Worm (Caenorhabditis elegans) whole organism, mixed stage, embryonic: Measurements from ENCODE around the gene hmg-1.2.

Experiments
- M03D4.4 ChIP-seq: sonication (generic microtip); optimal IDR thresholded peaks from 2 replicates; lab custom pipeline; 2017; ENCODE audit warnings: mild to moderate bottlenecking, missing genetic modification characterization, missing compliant biosample characterization
- blmp-1 ChIP-seq: fragments of 150-350 bp; optimal IDR thresholded peaks from 2 replicates; lab custom pipeline; 2014; ENCODE audit warnings: missing biosample characterization, missing genetic modification characterization
- ceh-39 ChIP-seq: fragments of 150-350 bp; optimal IDR thresholded peaks from 2 replicates; lab custom pipeline; 2014; ENCODE audit warnings: missing biosample characterization, missing genetic modification characterization
- ceh-43 ChIP-seq: fragments of 200-800 bp; sonication (Bioruptor generic); optimal IDR thresholded peaks from 2 replicates; lab custom pipeline; 2018; ENCODE audit warnings: mild to moderate bottlenecking, missing genetic modification characterization, moderate library complexity, missing compliant biosample characterization
- ces-1 ChIP-seq: fragments of 150-350 bp; optimal IDR thresholded peaks from 2 replicates; lab custom pipeline; 2014; ENCODE audit warnings: missing biosample characterization, missing genetic modification reagents, missing genetic modification characterization
- cnd-1 ChIP-seq: fragments of 200-800 bp; sonication (Bioruptor generic); optimal IDR thresholded peaks from 2 replicates; lab custom pipeline; 2018; ENCODE audit warnings: mild to moderate bottlenecking, missing genetic modification characterization, missing compliant biosample characterization
- elt-1 ChIP-seq: sonication (generic microtip); optimal IDR thresholded peaks from 2 replicates; lab custom pipeline; 2017; ENCODE audit warnings: missing genetic modification characterization, mild to moderate bottlenecking, missing compliant biosample characterization, antibody characterized with exemption, moderate library complexity, borderline replicate concordance; ENCODE audit not compliant: insufficient read depth
- lin-13 ChIP-seq: fragments of 150-350 bp; optimal IDR thresholded peaks from 2 replicates; lab custom pipeline; 2014; ENCODE audit warnings: missing biosample characterization, missing genetic modification characterization
- lin-32 ChIP-seq: fragments of 200-800 bp; sonication (Bioruptor generic); optimal IDR thresholded peaks from 2 replicates; lab custom pipeline; 2018; ENCODE audit warnings: mild to moderate bottlenecking, missing genetic modification characterization, missing compliant biosample characterization
- lsy-2 ChIP-seq: fragments of 150-350 bp; optimal IDR thresholded peaks from 2 replicates; lab custom pipeline; 2014; ENCODE audit warnings: missing biosample characterization, missing genetic modification characterization
- mab-5 ChIP-seq: fragments of 150-350 bp; optimal IDR thresholded peaks from 2 replicates; lab custom pipeline; 2014; ENCODE audit warnings: missing biosample characterization, missing genetic modification characterization
- mep-1 ChIP-seq: fragments of 150-350 bp; optimal IDR thresholded peaks from 2 replicates; lab custom pipeline; 2017; ENCODE audit warnings: missing biosample characterization, missing genetic modification reagents, missing genetic modification characterization, inconsistent platforms
- mls-2 ChIP-seq: sonication (generic microtip); optimal IDR thresholded peaks from 2 replicates; lab custom pipeline; 2016; ENCODE audit warnings: mild to moderate bottlenecking, missing genetic modification characterization, moderate library complexity, missing compliant biosample characterization
- nhr-2 ChIP-seq: fragments of 150-350 bp; optimal IDR thresholded peaks from 2 replicates; lab custom pipeline; 2014; ENCODE audit warnings: missing biosample characterization, missing genetic modification characterization
- nhr-237 ChIP-seq: fragments of 150-350 bp; optimal IDR thresholded peaks from 2 replicates; lab custom pipeline; 2014; ENCODE audit warnings: missing biosample characterization, missing genetic modification characterization
- nhr-76 ChIP-seq: sonication (generic microtip); optimal IDR thresholded peaks from 2 replicates; lab custom pipeline; 2017; ENCODE audit warnings: missing biosample characterization, missing genetic modification characterization
- sem-2 ChIP-seq: fragments of 200-800 bp; sonication (Bioruptor generic); optimal IDR thresholded peaks from 2 replicates; lab custom pipeline; 2018; ENCODE audit warnings: mild to moderate bottlenecking, missing genetic modification characterization, missing compliant biosample characterization
- sptf-1 ChIP-seq: sonication (generic microtip); optimal IDR thresholded peaks from 2 replicates; lab custom pipeline; 2017; ENCODE audit warnings: mild to moderate bottlenecking, missing genetic modification characterization, moderate library complexity, missing compliant biosample characterization
- tbx-8 ChIP-seq: fragments of 200-800 bp; sonication (Bioruptor generic); optimal IDR thresholded peaks from 2 replicates; lab custom pipeline; 2018; ENCODE audit warnings: mild to moderate bottlenecking, missing genetic modification characterization, moderate library complexity, missing compliant biosample characterization
- unc-62 ChIP-seq: fragments of 150-350 bp; optimal IDR thresholded peaks from 2 replicates; lab custom pipeline; 2014; ENCODE audit warnings: missing biosample characterization, missing genetic modification reagents, missing genetic modification characterization
- zip-8 ChIP-seq: fragments of 150-350 bp; optimal IDR thresholded peaks from 2 replicates; lab custom pipeline; 2014; ENCODE audit warnings: missing biosample characterization, missing genetic modification characterization

Gene hmg-1.2

DNA sequence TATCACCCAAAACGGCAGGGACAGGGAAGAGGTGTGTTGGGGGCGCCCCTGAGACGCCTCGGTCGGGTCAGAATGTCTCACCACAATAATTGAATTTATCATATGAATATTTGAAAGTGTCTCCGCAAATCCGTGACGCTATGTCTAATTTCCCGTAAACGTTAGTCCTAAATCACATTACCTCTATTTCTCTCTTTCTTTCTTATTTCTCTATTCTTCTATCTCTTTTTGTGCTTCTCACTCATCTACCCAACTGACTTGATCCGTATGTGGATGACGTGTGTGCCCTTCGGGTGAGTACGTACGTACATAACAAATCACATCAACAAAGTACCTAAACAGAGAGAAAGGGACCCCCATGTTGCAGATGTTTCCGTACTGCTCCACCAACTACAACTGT, 37.2 kb downstream of the hmg-1.2 start:
- no peak for TF ChIP-seq lin-32 (GFP tag; lab: Kevin White, UChicago)
- no peak for TF ChIP-seq cnd-1 (tag; lab: Kevin White, UChicago)
- peak; percentile 98 for TF ChIP-seq ces-1 (GFP tag; lab: Kevin White, UChicago)

ce11 chrIII:6324139-6324538, 44.0 kb downstream of the hmg-1.2 start, which contains the start of gene C56G2.5:
TSS of gene C56G2.5 (minus strand) at chrIII:6324239.
- no peak for TF ChIP-seq ceh-39 (tag; lab: Kevin White, UChicago)
- TF ChIP-seq ces-1 (GFP tag; lab: Kevin White, UChicago), result no peak
- TF ChIP-seq blmp-1 (tag; lab: Kevin White, UChicago), result no peak
- TF ChIP-seq lsy-2 (tag; lab: Kevin White, UChicago), result no peak
- no peak for TF ChIP-seq sem-2 (GFP tag; lab: Kevin White, UChicago)
- TF ChIP-seq nhr-2, result no peak
- TF ChIP-seq unc-62 (GFP tag; lab: Kevin White, UChicago), result no peak
- no peak for TF ChIP-seq nhr-76 (tag; lab: Kevin White, UChicago)
- TF ChIP-seq mep-1 (tag; lab: Kevin White, UChicago), result no peak
- no peak for TF ChIP-seq lin-32 (GFP tag; lab: Kevin White, UChicago)
- TF ChIP-seq cnd-1 (tag; lab: Kevin White, UChicago), result no peak
- no peak for TF ChIP-seq mab-5
- TF ChIP-seq mls-2, result no peak
- no peak for TF ChIP-seq lin-13 (tag; lab: Kevin White, UChicago)
- TF ChIP-seq tbx-8 (GFP tag; lab: Kevin White, UChicago), result no peak
- no peak for TF ChIP-seq M03D4.4
- no peak for TF ChIP-seq elt-1
- no peak for TF ChIP-seq ceh-43 (GFP tag; lab: Kevin White, UChicago)
- no peak for TF ChIP-seq nhr-237
- no peak for TF ChIP-seq zip-8 (tag; lab: Kevin White, UChicago)

- TF ChIP-seq sptf-1 (no peak), zip-8 (tag; lab: Kevin White, UChicago) (peak; percentile 90)
Measured at ce11 chrIII:6331211-6331782, 51.1 kb downstream of the hmg-1.2 start, which contains the start of gene C56G2.4. TSS of gene C56G2.4 (plus strand) at chrIII:6331732.
